Worm (Caenorhabditis elegans): ENCODE data around the gene garr-1.

DNA sequence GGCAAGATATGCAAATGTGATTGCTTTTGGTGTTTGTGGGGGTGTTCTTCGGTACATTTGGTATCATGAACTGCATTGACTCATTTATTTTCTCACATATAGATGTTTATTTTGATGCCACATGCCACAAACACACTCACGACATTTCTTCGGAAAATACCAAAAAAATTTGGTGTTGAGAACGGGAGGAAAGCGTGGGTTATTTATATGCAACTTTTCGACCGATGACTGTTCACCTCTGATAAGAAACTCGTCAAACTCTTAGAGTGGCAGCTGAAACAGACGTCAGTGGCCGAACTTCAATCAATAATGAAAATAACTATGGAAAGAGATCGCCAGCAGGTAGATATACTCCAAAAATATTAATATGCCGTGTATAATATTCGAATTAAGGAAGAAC lies 47.6 kb upstream of the garr-1 start:
- no peak for TF ChIP-seq ceh-82 (tag; optimal IDR thresholded peaks at IDR 0.05)
- TF ChIP-seq nhr-237 (tag; optimal IDR thresholded peaks at IDR 0.05), result no peak
- TF ChIP-seq zag-1 (tag; optimal IDR thresholded peaks at IDR 0.05), result no peak
- no peak for TF ChIP-seq egl-27 (tag; optimal IDR thresholded peaks at IDR 0.05)
- TF ChIP-seq ZK546.5 (tag; optimal IDR thresholded peaks at IDR 0.05), result no peak
- TF ChIP-seq mab-5 (tag; optimal IDR thresholded peaks at IDR 0.05), result no peak
- TF ChIP-seq lin-39 (tag; optimal IDR thresholded peaks at IDR 0.05), result no peak
- TF ChIP-seq unc-62 (GFP tag; optimal IDR thresholded peaks at IDR 0.05), result no peak
- no peak for TF ChIP-seq nhr-6 (tag; optimal IDR thresholded peaks at IDR 0.05)

Measured in whole organism, L2 larva.